Fruit fly (Drosophila melanogaster): ENCODE measurements around the gene CG14857.

Gene CG14857

dm6 chr3R:14754806-14755488, 46.6 kb upstream of the CG14857 start (continued):
- TF ChIP-seq chif (GFP tag; optimal IDR thresholded peaks at IDR 0.05): no peak
- peak; percentile 16 for TF ChIP-seq org-1 (GFP tag; optimal IDR thresholded peaks at IDR 0.05)
- TF ChIP-seq bowl (GFP tag; IDR thresholded peaks at IDR 0.05): no peak
- no peak for TF ChIP-seq Vsx1 (GFP tag; optimal IDR thresholded peaks at IDR 0.05)
- TF ChIP-seq CG18599 (GFP tag; optimal IDR thresholded peaks at IDR 0.05): peak; percentile 67
- TF ChIP-seq CG1792 (GFP tag; optimal IDR thresholded peaks at IDR 0.05): no peak
- TF ChIP-seq kni (GFP tag; optimal IDR thresholded peaks at IDR 0.05): no peak
- TF ChIP-seq CG2129 (GFP tag; IDR thresholded peaks at IDR 0.05; ENCODE audit: partially characterized antibody): no peak
- TF ChIP-seq Nf-YC (tag; optimal IDR thresholded peaks at IDR 0.05): no peak
- no peak for TF ChIP-seq kay (GFP tag; optimal IDR thresholded peaks at IDR 0.05)
- no peak for TF ChIP-seq CG6813 (GFP tag; optimal IDR thresholded peaks at IDR 0.05)
- 0 out of 2 replicates have a peak, but pooled peaks have one; percentile 51 for TF ChIP-seq ranshi (GFP tag; IDR thresholded peaks at IDR 0.05)
- no peak for TF ChIP-seq vnd (GFP tag; IDR thresholded peaks at IDR 0.05; ENCODE audit: partially characterized antibody)
- no peak for TF ChIP-seq Hr3 (GFP tag; optimal IDR thresholded peaks at IDR 0.05)
- no peak for TF ChIP-seq ab (GFP tag; optimal IDR thresholded peaks at IDR 0.05)
- no peak for TF ChIP-seq Scr (GFP tag; IDR thresholded peaks at IDR 0.05; ENCODE audit: partially characterized antibody)
- no peak for TF ChIP-seq Dp (GFP tag; optimal IDR thresholded peaks at IDR 0.05)
- no peak for TF ChIP-seq wor (GFP tag; IDR thresholded peaks at IDR 0.05)
- TF ChIP-seq bigmax (GFP tag; optimal IDR thresholded peaks at IDR 0.05): no peak
- TF ChIP-seq CG4707 (GFP tag; optimal IDR thresholded peaks at IDR 0.05): no peak
- TF ChIP-seq CG3407 (GFP tag; optimal IDR thresholded peaks at IDR 0.05): no peak
- TF ChIP-seq row (GFP tag; IDR thresholded peaks at IDR 0.05): peak; percentile 70
- no peak for TF ChIP-seq CG4854 (GFP tag; optimal IDR thresholded peaks at IDR 0.05)
- TF ChIP-seq Ets65A (GFP tag): no peak
- TF ChIP-seq CG33213 (GFP tag; optimal IDR thresholded peaks at IDR 0.05): no peak
- no peak for TF ChIP-seq Camta (GFP tag; optimal IDR thresholded peaks at IDR 0.05)
- no peak for TF ChIP-seq pum (GFP tag; optimal IDR thresholded peaks at IDR 0.05)
- TF ChIP-seq Mrtf (GFP tag; IDR thresholded peaks at IDR 0.05): no peak
- TF ChIP-seq CG31224 (GFP tag; IDR thresholded peaks at IDR 0.05): no peak
- no peak for TF ChIP-seq NK7.1 (GFP tag; optimal IDR thresholded peaks at IDR 0.05)
- no peak for TF ChIP-seq cg (GFP tag; optimal IDR thresholded peaks at IDR 0.05)
- TF ChIP-seq CG10321 (GFP tag; IDR thresholded peaks at IDR 0.05): no peak
- TF ChIP-seq zen2 (GFP tag; IDR thresholded peaks at IDR 0.05; ENCODE audit: partially characterized antibody): no peak
- TF ChIP-seq slp2 (GFP tag; optimal IDR thresholded peaks at IDR 0.05): no peak
- TF ChIP-seq Six4 (GFP tag; optimal IDR thresholded peaks at IDR 0.05): peak; percentile 6
- TF ChIP-seq crp (GFP tag; optimal IDR thresholded peaks at IDR 0.05): no peak
- no peak for TF ChIP-seq z (GFP tag; IDR thresholded peaks at IDR 0.05)
- no peak for TF ChIP-seq klu (GFP tag; IDR thresholded peaks at IDR 0.05)
- no peak for TF ChIP-seq Sry-δ (GFP tag; optimal IDR thresholded peaks at IDR 0.05)
- no peak; the same call in 1 of the 2 replicates for TF ChIP-seq sisA (GFP tag; IDR thresholded peaks at IDR 0.05)
- no peak for TF ChIP-seq br (optimal IDR thresholded peaks at IDR 0.05)
- peak; percentile 44 for TF ChIP-seq CG6689 (GFP tag; IDR thresholded peaks at IDR 0.05)
- TF ChIP-seq CG15601 (tag; optimal IDR thresholded peaks at IDR 0.05): no peak
- peak; percentile 8 for TF ChIP-seq CG17385 (GFP tag; optimal IDR thresholded peaks at IDR 0.05)
- TF ChIP-seq bsh (GFP tag; optimal IDR thresholded peaks at IDR 0.05): peak in 1 of 2 experiments; percentile 17
- TF ChIP-seq CG1529 (GFP tag; optimal IDR thresholded peaks at IDR 0.05): no peak
- no peak for TF ChIP-seq CG7987 (GFP tag; optimal IDR thresholded peaks at IDR 0.05)
- no peak for TF ChIP-seq ro (GFP tag; IDR thresholded peaks at IDR 0.05)
- no peak for TF ChIP-seq Myb (GFP tag; optimal IDR thresholded peaks at IDR 0.05)
- 0 out of 2 replicates have a peak, but pooled peaks have one; percentile 29 for TF ChIP-seq CG1024 (GFP tag; IDR thresholded peaks at IDR 0.05)
- TF ChIP-seq Deaf1 (tag; optimal IDR thresholded peaks at IDR 0.05): no peak

Data from whole organism, embryonic.